Fruit fly (Drosophila melanogaster) S2 (cell line): ENCODE measurements around the gene CG5823.
A peak's percentile ranks its signal among the peaks of the same experiment; 100 is the strongest.

ENCODE experiments used
- CG8478 ChIP-seq: fragments of >200 bp; optimal IDR thresholded peaks from 2 replicates; lab custom pipeline; 2018
- CTCF ChIP-seq, 2 experiments: fragments of >200 bp; optimal IDR thresholded peaks; 2 replicates each; lab custom pipeline; 2018

The CG5823 gene

DNA sequence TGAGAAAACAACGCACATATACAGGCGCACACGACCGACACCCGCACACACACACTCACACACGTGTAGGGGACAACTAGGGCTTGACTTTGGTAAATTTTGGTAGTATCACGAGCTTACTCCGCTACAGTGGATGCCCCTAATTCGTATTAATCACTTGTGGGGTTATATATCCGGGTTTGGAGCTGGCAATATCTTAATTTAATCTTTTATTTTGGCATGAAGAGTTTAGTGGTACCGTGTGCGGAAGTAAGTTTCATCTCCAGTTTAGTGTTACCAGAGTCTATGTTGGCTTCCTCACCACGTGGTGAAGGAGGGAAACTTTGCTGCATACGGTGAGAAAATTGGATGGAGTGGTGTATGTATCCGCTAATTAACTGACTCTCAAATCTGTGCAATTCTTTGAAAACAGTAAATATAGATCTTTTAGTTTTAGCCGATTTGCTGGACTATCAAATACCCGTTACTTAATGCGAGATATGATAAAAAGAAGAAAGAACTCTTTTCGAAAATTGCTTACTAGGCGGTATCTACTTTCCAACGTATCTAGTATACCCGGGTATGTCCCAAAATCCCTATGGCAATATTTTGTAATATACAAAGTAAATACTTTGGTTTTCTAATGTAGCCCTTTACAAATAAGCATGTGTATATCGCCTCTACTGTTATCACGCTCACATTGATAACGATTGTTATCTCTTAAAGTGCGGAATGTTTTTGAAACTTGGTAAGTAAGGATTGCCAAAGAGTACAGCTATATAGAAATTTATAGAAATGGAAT lies at the start of gene CG5823, which contains the start of gene P5cr-2:
CG5823 (minus strand) TSS at position 263 of the 781 bp plus-strand sequence.
P5cr-2 (plus strand) TSS at position 491 of the 781 bp plus-strand sequence.
- peak; percentile 55 to 66 for TF ChIP-seq CTCF (optimal IDR thresholded peaks at IDR 0.05; lab: Kevin White, UChicago)
- no peak for TF ChIP-seq CG8478 (lab: Kevin White, UChicago)

DNA sequence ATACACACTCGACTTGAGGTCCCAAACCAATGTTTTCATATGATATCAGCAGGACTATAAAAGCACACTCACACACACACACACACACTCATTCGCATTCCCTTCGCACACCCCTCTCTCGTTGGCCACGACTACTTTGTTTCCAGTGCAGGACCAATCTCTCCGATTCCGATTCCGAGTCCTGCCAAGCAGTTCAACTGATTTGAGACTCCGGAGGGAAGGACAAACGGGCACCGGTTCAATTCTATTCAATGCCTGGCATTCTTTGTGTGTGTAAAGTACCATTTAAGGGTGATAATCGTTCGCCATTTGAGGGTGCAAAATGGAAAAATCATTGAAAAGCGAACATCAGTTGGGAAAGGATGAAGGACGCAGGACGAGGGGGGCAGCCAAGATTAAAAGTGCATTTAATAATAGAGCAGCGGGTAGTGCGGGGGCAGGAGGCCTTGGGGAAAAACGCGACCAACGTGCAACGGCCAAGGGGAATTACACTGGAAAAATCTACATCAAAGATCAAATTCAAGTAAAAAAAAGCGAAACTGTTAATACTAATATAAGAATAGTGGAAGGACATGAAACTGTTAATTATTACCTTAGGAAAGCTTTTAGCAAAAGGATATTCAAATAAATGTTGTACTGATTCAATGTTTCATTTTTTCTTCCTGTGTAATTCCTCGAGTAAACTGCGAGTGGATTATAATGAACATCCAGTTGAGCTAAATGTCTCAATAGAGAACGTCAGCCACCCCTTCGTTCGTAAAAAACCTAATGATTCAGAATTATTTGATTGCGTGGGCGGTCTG lies 49.5 kb upstream of the CG5823 start:
- TF ChIP-seq CG8478 (lab: Kevin White, UChicago) (no peak), CTCF (optimal IDR thresholded peaks at IDR 0.05; lab: Kevin White, UChicago) (no peak)

DNA sequence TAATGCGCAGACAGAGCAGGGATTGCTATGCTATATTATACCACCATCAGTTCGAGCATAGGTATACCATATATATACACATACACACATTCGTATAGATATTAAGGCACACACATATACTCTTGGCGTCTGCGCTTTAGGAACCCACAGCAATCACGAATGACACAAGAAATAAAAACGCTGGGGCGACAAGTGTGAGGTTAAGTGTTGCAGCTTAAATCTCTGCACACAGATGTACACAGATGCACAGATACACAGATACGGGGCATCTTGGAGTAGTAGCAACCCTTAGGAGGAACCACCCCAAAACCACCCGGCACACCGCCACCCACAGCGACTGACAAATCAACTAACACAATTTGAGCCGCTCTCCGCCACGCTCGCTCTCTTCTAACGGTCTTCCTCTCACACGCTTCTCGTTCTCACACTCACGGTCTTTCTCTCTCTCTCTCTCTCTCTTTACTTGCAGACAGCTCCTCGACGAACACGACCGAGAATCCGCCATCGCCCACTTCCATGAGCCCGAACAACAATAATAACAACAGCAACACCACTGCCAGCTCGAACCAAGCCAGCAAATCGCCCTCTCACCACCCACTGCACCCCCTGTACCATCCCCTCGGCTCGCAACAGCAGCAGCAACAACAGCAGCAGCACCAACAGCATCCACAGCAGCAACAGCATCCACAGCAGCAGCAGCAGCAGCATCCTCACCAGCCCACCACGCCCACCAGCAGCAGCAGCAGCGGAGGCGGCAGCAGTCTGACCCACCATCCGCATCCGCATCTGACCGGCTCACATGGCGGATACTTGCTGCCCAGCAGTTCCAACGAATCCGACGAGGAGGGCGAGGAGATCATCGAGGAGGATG lies 32.5 kb upstream of the CG5823 start:
- no peak for TF ChIP-seq CTCF (optimal IDR thresholded peaks at IDR 0.05; lab: Kevin White, UChicago)
- no peak for TF ChIP-seq CG8478 (lab: Kevin White, UChicago)

DNA sequence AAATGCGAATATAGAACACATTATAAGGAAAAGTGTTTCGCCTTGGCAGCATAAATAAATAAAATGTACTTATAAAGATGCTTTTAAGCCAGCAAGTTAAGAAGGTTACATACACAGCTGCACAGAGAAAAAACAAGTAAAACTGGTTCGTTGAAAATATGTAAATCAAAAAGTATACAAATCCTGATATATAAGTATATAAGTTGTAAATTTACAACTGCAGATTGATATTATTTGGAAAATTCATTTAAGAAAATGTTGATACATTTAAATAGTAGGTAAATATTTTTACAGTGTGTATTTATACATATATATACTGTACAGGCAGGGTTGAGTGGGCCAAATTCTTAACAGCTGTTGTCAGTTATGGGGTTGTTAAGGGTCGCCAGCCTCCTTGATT lies 30.4 kb upstream of the CG5823 start:
- TF ChIP-seq CTCF (optimal IDR thresholded peaks at IDR 0.05; lab: Kevin White, UChicago), result no peak
- TF ChIP-seq CG8478 (lab: Kevin White, UChicago), result no peak

DNA sequence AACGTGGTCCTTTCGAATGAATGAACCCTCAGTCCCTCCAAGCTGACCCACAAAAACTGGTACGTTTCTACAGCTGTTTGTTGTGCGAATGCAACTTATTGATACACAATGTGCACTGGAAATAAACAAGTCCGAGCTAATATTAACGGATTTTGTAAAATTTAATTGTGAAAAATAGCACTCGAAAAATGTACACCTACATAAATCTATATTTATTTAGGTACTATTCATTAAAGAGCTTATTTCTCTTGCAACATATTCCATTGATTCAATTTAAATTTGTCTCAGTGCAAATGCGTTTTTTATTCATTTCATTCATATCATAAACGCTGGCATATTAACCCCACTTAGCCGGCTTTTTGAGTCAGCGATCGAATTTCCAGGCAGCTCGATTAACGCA lies 26.8 kb upstream of the CG5823 start:
- TF ChIP-seq CTCF (optimal IDR thresholded peaks at IDR 0.05; lab: Kevin White, UChicago) (no peak), CG8478 (lab: Kevin White, UChicago) (no peak)

DNA sequence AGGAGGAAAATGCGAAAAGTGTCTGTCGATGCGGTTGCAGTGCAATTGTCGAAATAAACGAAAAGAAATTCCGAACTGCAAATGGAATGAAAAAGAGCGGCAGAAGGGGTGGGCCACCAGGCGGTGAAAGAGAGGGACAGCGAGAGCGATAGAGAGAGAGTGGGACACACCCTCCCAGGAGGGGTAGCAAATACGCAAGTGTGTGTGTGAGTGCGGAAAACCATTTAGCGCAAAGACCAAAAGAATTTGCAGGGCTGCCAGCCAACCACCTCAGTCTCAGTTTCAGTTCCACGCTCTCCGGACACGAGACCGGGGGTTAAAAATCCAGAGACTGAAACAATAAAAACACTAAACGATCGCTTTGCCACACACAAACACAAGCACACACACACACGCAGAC lies 24.2 kb upstream of the CG5823 start, which contains the start of gene Hmx:
Hmx (plus strand) TSS at position 301 of the 400 bp plus-strand sequence.
- no peak for TF ChIP-seq CTCF (optimal IDR thresholded peaks at IDR 0.05; lab: Kevin White, UChicago)
- no peak for TF ChIP-seq CG8478 (lab: Kevin White, UChicago)

DNA sequence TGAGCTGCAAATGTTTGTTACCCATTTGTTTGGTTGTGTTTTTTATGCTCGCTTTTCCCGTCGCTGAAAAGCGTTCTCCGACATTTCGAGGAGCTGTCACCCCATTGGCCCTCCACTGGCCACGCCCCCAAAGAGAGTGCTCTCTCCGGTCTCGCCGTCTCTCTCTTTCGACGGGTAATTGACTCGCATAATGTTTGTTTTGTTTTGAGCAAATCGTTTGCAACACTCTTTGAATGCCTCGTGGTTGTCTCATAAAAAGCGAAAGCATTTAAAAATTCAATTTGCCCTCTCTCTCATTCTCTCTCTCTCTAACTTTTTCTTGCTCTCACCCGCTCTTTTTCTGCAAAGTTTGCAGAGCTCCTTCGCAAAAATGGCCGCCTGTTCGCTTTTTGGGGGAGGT lies 23.1 kb upstream of the CG5823 start:
- TF ChIP-seq CTCF (optimal IDR thresholded peaks at IDR 0.05; lab: Kevin White, UChicago) (no peak), CG8478 (lab: Kevin White, UChicago) (no peak)

DNA sequence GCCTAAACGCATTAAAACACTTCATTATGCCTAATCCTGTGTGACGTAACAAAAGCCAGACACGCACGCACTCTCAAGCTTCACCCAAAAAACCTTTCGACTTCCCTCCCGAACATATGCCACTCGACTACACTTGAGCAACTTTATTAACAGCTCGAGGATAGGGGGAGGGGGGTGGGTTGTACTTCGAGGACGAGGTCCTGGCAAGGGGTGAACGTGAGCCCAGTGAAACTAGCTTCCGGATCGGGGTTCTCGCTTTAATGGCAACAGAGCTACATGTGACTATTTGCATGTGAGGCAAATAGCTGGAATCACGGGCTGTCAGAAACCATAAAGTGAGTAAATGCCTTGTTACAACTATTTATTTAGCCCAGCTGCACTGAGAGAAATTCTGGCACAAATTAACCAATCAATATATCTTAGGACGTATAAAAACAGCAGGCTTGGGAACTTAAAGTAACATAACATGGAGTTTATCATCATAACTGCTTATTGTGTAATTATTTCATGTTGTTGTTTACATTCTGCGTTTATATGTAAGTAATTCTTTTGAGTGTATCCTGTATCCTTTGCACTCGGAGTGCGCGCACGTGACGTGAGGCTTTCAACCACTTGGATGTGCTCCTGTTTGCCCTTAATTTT lies 16.6 kb upstream of the CG5823 start:
- TF ChIP-seq CG8478 (lab: Kevin White, UChicago), result no peak
- no peak for TF ChIP-seq CTCF (optimal IDR thresholded peaks at IDR 0.05; lab: Kevin White, UChicago)

DNA sequence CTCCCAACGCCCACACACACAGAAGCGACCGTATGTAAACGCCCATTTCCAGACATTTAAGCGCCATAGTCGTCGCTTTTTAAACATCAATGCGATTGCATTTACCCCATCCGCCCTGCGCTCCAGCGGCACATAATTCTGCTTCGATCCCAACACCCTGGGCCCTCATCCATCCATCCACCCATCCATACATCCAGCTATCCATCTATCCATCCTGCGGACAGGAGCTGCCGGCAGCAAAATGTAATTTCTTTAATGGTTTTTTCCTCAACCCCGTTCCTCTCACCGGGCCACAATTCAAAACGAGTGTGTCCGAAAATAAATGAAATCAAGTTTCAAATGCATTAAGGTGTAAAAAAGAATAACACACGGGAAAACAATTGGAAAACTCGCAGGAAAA lies 15.6 kb upstream of the CG5823 start:
- no peak for TF ChIP-seq CTCF (optimal IDR thresholded peaks at IDR 0.05; lab: Kevin White, UChicago)
- TF ChIP-seq CG8478 (lab: Kevin White, UChicago), result no peak

DNA sequence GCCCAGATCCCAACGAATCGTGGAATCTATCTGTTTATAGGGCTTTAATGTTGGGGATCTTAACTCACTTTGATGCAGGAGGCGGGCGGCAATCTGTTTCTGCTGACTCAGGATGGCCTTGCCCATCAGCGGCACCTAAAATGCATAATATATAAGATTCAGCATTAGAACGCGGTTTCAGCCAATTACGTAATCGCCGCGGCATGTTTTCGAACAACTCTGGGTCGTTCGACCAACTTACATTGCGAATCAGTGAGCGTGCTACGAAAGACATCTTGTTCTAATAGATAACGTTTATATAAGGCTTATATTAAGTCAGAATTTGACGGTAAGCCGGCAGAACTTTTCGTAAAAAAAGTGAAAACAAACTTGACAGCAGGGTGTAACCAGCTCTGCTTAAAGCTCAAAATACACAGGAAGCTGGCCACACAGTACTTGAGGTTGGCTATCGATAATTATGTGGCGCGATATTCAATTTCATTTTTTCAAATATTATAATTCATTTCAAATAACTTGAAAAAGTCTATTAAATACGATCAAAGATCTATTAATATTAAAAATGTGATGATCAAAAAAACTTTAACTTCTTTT lies 11.8 kb upstream of the CG5823 start, which contains the start of gene Prx3:
Prx3 (minus strand) TSS at position 417 of the 591 bp plus-strand sequence.
- no peak for TF ChIP-seq CTCF (optimal IDR thresholded peaks at IDR 0.05; lab: Kevin White, UChicago)
- no peak for TF ChIP-seq CG8478 (lab: Kevin White, UChicago)

DNA sequence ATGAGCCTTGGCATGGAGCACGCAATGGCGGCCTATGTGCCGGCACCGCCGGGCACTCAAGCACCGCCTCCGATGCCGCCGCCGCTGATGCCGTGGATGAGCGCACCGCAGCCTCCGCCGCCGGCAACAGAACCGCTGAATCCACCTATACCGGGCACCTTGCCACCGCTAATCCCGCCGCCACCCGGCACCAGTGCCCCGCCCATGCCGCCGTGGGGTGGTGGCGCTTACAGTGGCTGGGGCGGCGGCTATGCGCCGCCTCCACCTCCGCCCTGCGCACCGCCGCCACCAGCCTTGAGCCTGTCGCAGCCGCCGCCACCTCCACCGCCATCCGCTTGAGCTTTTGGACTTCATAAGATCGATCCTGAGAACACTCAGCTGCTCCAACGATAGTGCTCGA lies 10.2 kb upstream of the CG5823 start:
- TF ChIP-seq CG8478 (lab: Kevin White, UChicago), result no peak
- no peak for TF ChIP-seq CTCF (optimal IDR thresholded peaks at IDR 0.05; lab: Kevin White, UChicago)

DNA sequence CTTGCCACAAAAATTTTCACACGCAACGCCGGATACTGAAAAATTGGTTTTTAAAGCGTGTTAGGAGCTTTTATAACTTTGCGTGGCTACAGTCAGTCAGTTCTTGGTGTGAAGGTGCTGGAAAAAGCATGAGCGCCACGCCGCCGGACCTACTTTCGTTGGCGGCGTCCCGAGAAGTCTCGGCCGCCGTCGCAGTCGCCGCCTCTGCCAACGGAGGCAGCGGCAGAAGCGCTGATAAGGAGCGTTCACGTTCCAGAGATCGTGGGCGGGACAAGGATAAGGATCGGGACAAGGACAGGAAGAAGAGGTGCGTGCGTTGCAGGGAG lies 6.1 kb upstream of the CG5823 start:
- TF ChIP-seq CTCF (optimal IDR thresholded peaks at IDR 0.05; lab: Kevin White, UChicago), result no peak
- no peak for TF ChIP-seq CG8478 (lab: Kevin White, UChicago)

DNA sequence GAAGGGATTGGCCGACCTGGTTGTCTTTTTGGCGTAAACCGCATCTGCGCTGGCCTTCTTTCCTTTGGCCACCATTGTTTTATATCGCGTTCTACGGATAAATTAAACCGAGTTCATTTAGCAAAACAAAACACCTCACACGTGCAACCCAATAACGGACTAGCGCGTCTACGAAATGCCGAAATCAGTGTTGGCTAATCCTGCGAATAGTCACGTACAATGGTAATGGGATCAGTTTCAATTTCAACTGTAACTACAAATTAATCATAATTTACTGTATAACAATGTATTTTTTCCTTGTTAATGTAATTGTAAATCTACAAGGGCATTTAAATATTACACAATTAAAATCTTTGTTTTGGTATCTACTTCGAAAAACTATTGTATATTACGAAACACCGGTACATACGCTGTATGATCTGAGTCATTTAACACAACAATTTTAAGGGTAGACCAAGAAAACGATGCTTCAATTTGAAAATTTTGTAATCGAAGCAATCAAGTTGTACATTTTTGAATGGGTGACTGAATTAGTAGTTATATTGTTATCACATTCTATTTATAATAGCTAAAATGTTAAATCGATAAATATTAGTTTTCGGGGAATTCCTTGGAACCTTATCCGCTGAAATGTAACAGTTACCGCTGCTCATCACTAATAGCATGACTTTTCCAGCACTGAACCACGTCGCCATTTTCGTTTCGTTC lies 5.6 kb upstream of the CG5823 start, which contains the start of gene SF1:
SF1 (plus strand) TSS at position 633 of the 708 bp plus-strand sequence.
- no peak for TF ChIP-seq CTCF (optimal IDR thresholded peaks at IDR 0.05; lab: Kevin White, UChicago)
- no peak for TF ChIP-seq CG8478 (lab: Kevin White, UChicago)
